Fruit fly (Drosophila melanogaster): ENCODE measurements around the gene CG7166.

Gene CG7166

dm6 chr3L:21652768-21653167 is 27.3 kb upstream of the CG7166 start (continued):
- TF ChIP-seq wor (GFP tag; IDR thresholded peaks at IDR 0.05) (no peak), CG8359 (GFP tag; optimal IDR thresholded peaks at IDR 0.05; ENCODE audit: borderline replicate concordance) (no peak), ap (GFP tag; IDR thresholded peaks at IDR 0.05) (peak; percentile 15; the same call in 1 of the 2 replicates), Doc3 (GFP tag; IDR thresholded peaks at IDR 0.05; ENCODE audit: partially characterized antibody) (no peak), bowl (GFP tag; IDR thresholded peaks at IDR 0.05) (no peak), CG7928 (GFP tag; optimal IDR thresholded peaks at IDR 0.05) (no peak), CG14667 (GFP tag; IDR thresholded peaks at IDR 0.05) (peak; percentile 61), ash1 (GFP tag; optimal IDR thresholded peaks at IDR 0.05) (no peak), CG43689 (GFP tag; IDR thresholded peaks at IDR 0.05) (no peak), CG32767 (GFP tag; IDR thresholded peaks at IDR 0.05) (no peak), CG8924 (tag; optimal IDR thresholded peaks at IDR 0.05) (no peak), CG8944 (GFP tag; optimal IDR thresholded peaks at IDR 0.05) (peak; percentile 80), Hr39 (optimal IDR thresholded peaks at IDR 0.05) (no peak), jing (GFP tag; optimal IDR thresholded peaks at IDR 0.05) (peak; percentile 8), MBD-R2 (GFP tag; IDR thresholded peaks at IDR 0.05) (peak; percentile 29; the same call in 1 of the 2 replicates), sd (tag; optimal IDR thresholded peaks at IDR 0.05) (no peak), nerfin-2 (GFP tag; IDR thresholded peaks at IDR 0.05; ENCODE audit: partially characterized antibody) (no peak), pfk (GFP tag; optimal IDR thresholded peaks at IDR 0.05) (no peak), CG17359 (tag; optimal IDR thresholded peaks at IDR 0.05) (peak; percentile 72), CG30020 (tag; optimal IDR thresholded peaks at IDR 0.05) (no peak), CG15479 (GFP tag; optimal IDR thresholded peaks at IDR 0.05) (no peak), CG12659 (GFP tag; optimal IDR thresholded peaks at IDR 0.05) (peak; percentile 66), ab (GFP tag; optimal IDR thresholded peaks at IDR 0.05) (peak; percentile 57), CG17829 (tag; optimal IDR thresholded peaks at IDR 0.05) (peak; percentile 83), CG10147 (GFP tag; optimal IDR thresholded peaks at IDR 0.05) (peak; percentile 47), CG14965 (GFP tag; optimal IDR thresholded peaks at IDR 0.05; ENCODE audit: borderline replicate concordance) (peak; percentile 75), NC2α (GFP tag; optimal IDR thresholded peaks at IDR 0.05) (peak; percentile 48), CG12299 (tag; optimal IDR thresholded peaks at IDR 0.05) (no peak), crc (GFP tag; optimal IDR thresholded peaks at IDR 0.05) (no peak), crp (GFP tag; optimal IDR thresholded peaks at IDR 0.05) (no peak), dm (GFP tag; optimal IDR thresholded peaks at IDR 0.05) (peak; percentile 21), HmgD (GFP tag; optimal IDR thresholded peaks at IDR 0.05) (peak; percentile 84), CG7556 (GFP tag; optimal IDR thresholded peaks at IDR 0.05) (peak; percentile 19), Hey (tag; optimal IDR thresholded peaks at IDR 0.05) (no peak), H15 (GFP tag; IDR thresholded peaks at IDR 0.05) (no peak; the same call in 2 of the 3 replicates), gcm2 (GFP tag; optimal IDR thresholded peaks at IDR 0.05) (peak; percentile 47), mam (GFP tag; optimal IDR thresholded peaks at IDR 0.05) (peak; percentile 66), CG12942 (GFP tag; optimal IDR thresholded peaks at IDR 0.05) (peak; percentile 58), CG6813 (GFP tag; optimal IDR thresholded peaks at IDR 0.05) (peak; percentile 24), gsb-n (tag; optimal IDR thresholded peaks at IDR 0.05) (peak; percentile 31), CG3407 (GFP tag; optimal IDR thresholded peaks at IDR 0.05) (peak; percentile 37), BtbVII (GFP tag; optimal IDR thresholded peaks at IDR 0.05) (no peak), CG13287 (GFP tag; IDR thresholded peaks at IDR 0.05; ENCODE audit: partially characterized antibody) (peak; percentile 27; the same call in 1 of the 2 replicates), vvl (GFP tag; IDR thresholded peaks at IDR 0.05) (peak; percentile 74), HLHmδ (GFP tag; optimal IDR thresholded peaks at IDR 0.05) (no peak), CG12104 (GFP tag; optimal IDR thresholded peaks at IDR 0.05) (no peak), nom (GFP tag; optimal IDR thresholded peaks at IDR 0.05) (no peak), Max (GFP tag; optimal IDR thresholded peaks at IDR 0.05) (no peak), zen2 (GFP tag; IDR thresholded peaks at IDR 0.05; ENCODE audit: partially characterized antibody) (no peak), pan (optimal IDR thresholded peaks at IDR 0.05) (no peak), pan (GFP tag; optimal IDR thresholded peaks at IDR 0.05 in 1 of 2, IDR thresholded peaks at IDR 0.05 in 1 of 2) (peak in 1 of 2 experiments; percentile 68)

Data from whole organism, embryonic.